Fruit fly (Drosophila melanogaster) whole organism, larva: ENCODE results near the gene CG13992.

Experiments
- noc ChIP-seq: fragments of 200-800 bp; sonication (Bioruptor generic); optimal IDR thresholded peaks from 3 replicates; lab custom pipeline; 2019; ENCODE audit warnings: missing biosample characterization, mild to moderate bottlenecking, missing genetic modification characterization, moderate library complexity

The CG13992 gene

dm6 chr2L:5944305-5945282, 23.0 kb downstream of the CG13992 start:
- TF ChIP-seq noc = no peak

dm6 chr2L:5943229-5944078, 24.1 kb downstream of the CG13992 start, which contains the start of the genes Sfp26Ad and Gpdh1:
Sfp26Ad (minus strand) TSS chr2L:5943304.
Gpdh1 (plus strand) TSS chr2L:5943643.
- TF ChIP-seq noc = peak; percentile 77

- no peak for TF ChIP-seq noc
Observed at dm6 chr2L:5927363-5927762, 40.2 kb downstream of the CG13992 start.

- TF ChIP-seq noc = no peak
Observed at dm6 chr2L:5925637-5926036, 41.9 kb downstream of the CG13992 start, which contains the start of gene dsf. dsf (plus strand) TSS chr2L:5925937.

dm6 chr2L:5925164-5925563, 42.4 kb downstream of the CG13992 start:
- TF ChIP-seq noc = no peak

- TF ChIP-seq noc = no peak
Observed at dm6 chr2L:5923603-5924138, 43.9 kb downstream of the CG13992 start, which contains the start of gene CG9016. CG9016 (minus strand) TSS chr2L:5923653.
